Fruit fly (Drosophila melanogaster) whole organism, prepupa: ENCODE data around the gene ND-23.

Experiments
- CG10631 ChIP-seq: fragments of 200-800 bp; sonication (Bioruptor generic); optimal IDR thresholded peaks from 2 replicates; lab custom pipeline; 2016; ENCODE audit warnings: missing biosample characterization, missing genetic modification characterization
- Gug ChIP-seq: fragments of 200-800 bp; sonication (Bioruptor generic); IDR thresholded peaks from 2 replicates; pipeline ENCODE4 v1.3.6; 2022; ENCODE audit warnings: missing biosample characterization, missing genetic modification characterization
- Lpt ChIP-seq: fragments of 200-800 bp; sonication (Bioruptor generic); optimal IDR thresholded peaks from 3 replicates; lab custom pipeline; 2016; ENCODE audit warnings: missing biosample characterization, missing genetic modification characterization
- Smox ChIP-seq: fragments of 200-800 bp; sonication (Bioruptor generic); optimal IDR thresholded peaks from 3 replicates; lab custom pipeline; 2016; ENCODE audit warnings: missing biosample characterization, missing genetic modification characterization
- Sox102F ChIP-seq: fragments of 200-800 bp; sonication (Bioruptor generic); optimal IDR thresholded peaks from 2 replicates; lab custom pipeline; 2016; ENCODE audit warnings: missing biosample characterization, mild to moderate bottlenecking, missing genetic modification characterization
- dac ChIP-seq: fragments of 200-800 bp; sonication (Bioruptor generic); optimal IDR thresholded peaks from 2 replicates; lab custom pipeline; 2017; ENCODE audit warnings: missing biosample characterization, mild to moderate bottlenecking, missing genetic modification characterization

DNA sequence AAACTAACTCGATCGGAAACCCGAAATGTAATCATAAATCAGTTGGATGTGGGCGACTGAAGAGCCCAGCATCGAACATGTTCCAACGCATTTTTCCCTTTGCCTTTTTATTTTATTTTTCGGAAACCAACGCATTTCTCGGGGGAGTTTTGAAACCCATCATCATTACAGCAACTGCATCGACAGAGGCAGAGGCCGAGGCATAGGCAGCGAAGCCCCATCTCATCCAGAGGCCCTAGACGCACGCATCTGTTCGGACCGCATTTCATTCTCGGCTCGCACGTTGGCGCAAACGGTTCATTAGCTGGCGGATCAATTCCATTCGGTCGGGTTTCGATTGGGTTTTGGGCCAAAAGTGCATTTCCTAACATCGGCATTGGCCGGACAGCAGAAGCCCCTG is 11.4 kb downstream of the ND-23 start, which contains the start of gene CG4576:
- TF ChIP-seq Sox102F (GFP tag; lab: Kevin White, UChicago) (no peak), Gug (no peak), dac (no peak), Smox (GFP tag; lab: Kevin White, UChicago) (no peak), Lpt (GFP tag; lab: Kevin White, UChicago) (no peak), CG10631 (GFP tag; lab: Kevin White, UChicago) (no peak)
